Fruit fly (Drosophila melanogaster): ENCODE data around the gene Blos4.

dm6 chr3L:10878842-10879241 is at the start of gene Blos4, which contains the start of gene CG6418:
- TF ChIP-seq ovo (GFP tag; optimal IDR thresholded peaks at IDR 0.05) (no peak), Hr96 (GFP tag; optimal IDR thresholded peaks at IDR 0.05) (no peak), Mnt (GFP tag; optimal IDR thresholded peaks at IDR 0.05) (no peak), bab1 (GFP tag; optimal IDR thresholded peaks at IDR 0.05) (peak; percentile 53)

Data from whole organism, adult.